Fruit fly (Drosophila melanogaster): Measurements from ENCODE around the gene Galk.

Galk gene

DNA sequence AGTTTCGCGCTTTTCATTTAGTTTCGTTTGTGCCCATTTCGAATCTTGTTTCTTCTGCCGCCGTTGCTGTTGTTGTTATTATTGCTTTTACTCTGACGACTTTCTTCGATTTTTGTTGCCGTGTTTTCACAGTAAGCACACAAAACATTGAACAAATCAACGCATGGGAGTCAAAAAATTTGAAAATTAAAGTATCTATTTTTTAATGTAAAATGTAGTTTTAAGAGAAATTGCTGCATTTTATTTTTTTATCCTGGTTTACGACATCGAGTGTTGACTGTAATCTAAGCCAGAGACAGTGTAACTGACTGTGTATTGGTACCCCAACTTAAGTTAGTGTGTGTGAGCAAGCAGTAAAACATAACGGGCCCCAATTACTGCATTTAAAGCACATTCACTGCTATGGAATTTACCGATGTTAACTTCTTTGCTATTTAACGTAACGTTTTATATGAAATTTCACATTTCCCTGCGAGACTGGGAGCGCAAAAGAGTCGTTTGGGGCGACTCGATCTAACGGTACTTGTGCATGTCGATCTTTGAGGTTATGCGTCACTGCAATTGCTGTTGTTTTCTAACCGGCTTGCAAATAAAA, 10.4 kb upstream of the Galk start:
- TF ChIP-seq h (optimal IDR thresholded peaks at IDR 0.05) (no peak), insv (optimal IDR thresholded peaks at IDR 0.05) (no peak)

dm6 chr3L:8990128-8990527, 4.2 kb upstream of the Galk start, which contains the start of gene CG5280:
CG5280 (minus strand) TSS chr3L:8990228.
- TF ChIP-seq insv (optimal IDR thresholded peaks at IDR 0.05) (no peak), h (optimal IDR thresholded peaks at IDR 0.05) (no peak), psq (optimal IDR thresholded peaks at IDR 0.05) (no peak), Myc (optimal IDR thresholded peaks at IDR 0.05) (no peak), ttk (optimal IDR thresholded peaks at IDR 0.05) (no peak), Sin3A (optimal IDR thresholded peaks at IDR 0.05) (no peak)

DNA sequence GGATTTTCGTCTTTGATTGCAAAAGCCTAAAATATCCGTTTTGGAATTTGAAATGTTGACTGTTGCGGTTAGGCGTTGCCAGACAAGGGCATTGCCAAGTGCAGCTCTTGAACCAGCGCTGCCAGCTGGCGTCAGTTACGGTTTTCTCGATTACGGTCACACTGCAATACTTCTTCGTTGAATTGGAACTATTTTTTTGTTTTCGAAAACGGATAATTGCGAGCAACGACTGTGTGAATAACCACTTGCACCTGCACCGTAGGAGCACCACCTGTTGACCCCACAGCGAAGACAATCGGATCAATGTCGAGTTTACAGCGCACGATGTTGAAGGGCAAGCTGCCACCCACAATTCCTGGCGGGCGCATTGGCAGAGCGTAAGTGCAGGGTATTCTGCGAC, 691 bp upstream of the Galk start, which contains the start of gene CG5068:
TSS of gene CG5068 (plus strand) at position 129 of the 400 bp plus-strand sequence.
- TF ChIP-seq Myc (optimal IDR thresholded peaks at IDR 0.05) (no peak), ttk (optimal IDR thresholded peaks at IDR 0.05) (no peak), h (optimal IDR thresholded peaks at IDR 0.05) (no peak), psq (optimal IDR thresholded peaks at IDR 0.05) (no peak), Sin3A (optimal IDR thresholded peaks at IDR 0.05) (no peak), insv (optimal IDR thresholded peaks at IDR 0.05) (no peak)

- TF ChIP-seq ttk (optimal IDR thresholded peaks at IDR 0.05), result no peak
- no peak for TF ChIP-seq Sin3A (optimal IDR thresholded peaks at IDR 0.05)
- TF ChIP-seq h (optimal IDR thresholded peaks at IDR 0.05), result no peak
- no peak for TF ChIP-seq Myc (optimal IDR thresholded peaks at IDR 0.05)
- no peak for TF ChIP-seq insv (optimal IDR thresholded peaks at IDR 0.05)
- no peak for TF ChIP-seq psq (optimal IDR thresholded peaks at IDR 0.05)
These were observed 601 bp downstream of the Galk start for dm6 chr3L:8985132-8985847.

dm6 chr3L:8982044-8982443, 3.8 kb downstream of the Galk start:
- TF ChIP-seq ttk (optimal IDR thresholded peaks at IDR 0.05) (no peak), Myc (optimal IDR thresholded peaks at IDR 0.05) (no peak), psq (optimal IDR thresholded peaks at IDR 0.05) (no peak), Sin3A (optimal IDR thresholded peaks at IDR 0.05) (no peak), insv (optimal IDR thresholded peaks at IDR 0.05) (no peak), h (optimal IDR thresholded peaks at IDR 0.05) (no peak)

dm6 chr3L:8981495-8981894, 4.4 kb downstream of the Galk start, which contains the start of gene CG13314:
CG13314 (plus strand) TSS chr3L:8981795.
- TF ChIP-seq insv (optimal IDR thresholded peaks at IDR 0.05) (no peak), Myc (optimal IDR thresholded peaks at IDR 0.05) (no peak), Sin3A (optimal IDR thresholded peaks at IDR 0.05) (no peak), ttk (optimal IDR thresholded peaks at IDR 0.05) (no peak), h (optimal IDR thresholded peaks at IDR 0.05) (no peak), psq (optimal IDR thresholded peaks at IDR 0.05) (no peak)

DNA sequence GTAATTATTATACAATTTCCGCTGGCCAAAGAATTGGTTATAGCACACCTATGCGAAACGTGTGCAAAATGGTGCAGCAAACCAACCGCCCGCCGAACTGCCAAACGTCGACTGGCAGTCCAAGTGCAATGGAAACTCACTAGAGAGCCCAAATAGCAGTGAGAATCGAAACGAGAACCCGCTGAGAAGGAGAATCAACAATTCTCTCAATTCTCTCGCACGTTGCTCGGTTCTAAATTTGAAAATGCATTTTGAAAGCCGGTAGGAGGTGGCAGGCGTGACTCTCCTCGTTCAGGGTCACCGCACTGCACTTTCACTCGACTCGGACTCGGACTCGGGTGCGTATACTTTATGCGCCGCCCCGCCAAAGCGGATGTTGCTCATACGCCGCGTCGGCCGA, 6.1 kb downstream of the Galk start, which contains the start of gene CG5644:
TSS of gene CG5644 (minus strand) at position 101 of the 400 bp plus-strand sequence.
- TF ChIP-seq h (optimal IDR thresholded peaks at IDR 0.05) (no peak), ttk (optimal IDR thresholded peaks at IDR 0.05) (no peak), psq (optimal IDR thresholded peaks at IDR 0.05) (no peak), Sin3A (optimal IDR thresholded peaks at IDR 0.05) (no peak), insv (optimal IDR thresholded peaks at IDR 0.05) (no peak), Myc (optimal IDR thresholded peaks at IDR 0.05) (no peak)

dm6 chr3L:8978678-8979413, 7.0 kb downstream of the Galk start:
- TF ChIP-seq Sin3A (optimal IDR thresholded peaks at IDR 0.05), result no peak
- no peak for TF ChIP-seq ttk (optimal IDR thresholded peaks at IDR 0.05)
- no peak for TF ChIP-seq psq (optimal IDR thresholded peaks at IDR 0.05)
- no peak for TF ChIP-seq Myc (optimal IDR thresholded peaks at IDR 0.05)
- TF ChIP-seq h (optimal IDR thresholded peaks at IDR 0.05), result no peak
- TF ChIP-seq insv (optimal IDR thresholded peaks at IDR 0.05), result no peak

DNA sequence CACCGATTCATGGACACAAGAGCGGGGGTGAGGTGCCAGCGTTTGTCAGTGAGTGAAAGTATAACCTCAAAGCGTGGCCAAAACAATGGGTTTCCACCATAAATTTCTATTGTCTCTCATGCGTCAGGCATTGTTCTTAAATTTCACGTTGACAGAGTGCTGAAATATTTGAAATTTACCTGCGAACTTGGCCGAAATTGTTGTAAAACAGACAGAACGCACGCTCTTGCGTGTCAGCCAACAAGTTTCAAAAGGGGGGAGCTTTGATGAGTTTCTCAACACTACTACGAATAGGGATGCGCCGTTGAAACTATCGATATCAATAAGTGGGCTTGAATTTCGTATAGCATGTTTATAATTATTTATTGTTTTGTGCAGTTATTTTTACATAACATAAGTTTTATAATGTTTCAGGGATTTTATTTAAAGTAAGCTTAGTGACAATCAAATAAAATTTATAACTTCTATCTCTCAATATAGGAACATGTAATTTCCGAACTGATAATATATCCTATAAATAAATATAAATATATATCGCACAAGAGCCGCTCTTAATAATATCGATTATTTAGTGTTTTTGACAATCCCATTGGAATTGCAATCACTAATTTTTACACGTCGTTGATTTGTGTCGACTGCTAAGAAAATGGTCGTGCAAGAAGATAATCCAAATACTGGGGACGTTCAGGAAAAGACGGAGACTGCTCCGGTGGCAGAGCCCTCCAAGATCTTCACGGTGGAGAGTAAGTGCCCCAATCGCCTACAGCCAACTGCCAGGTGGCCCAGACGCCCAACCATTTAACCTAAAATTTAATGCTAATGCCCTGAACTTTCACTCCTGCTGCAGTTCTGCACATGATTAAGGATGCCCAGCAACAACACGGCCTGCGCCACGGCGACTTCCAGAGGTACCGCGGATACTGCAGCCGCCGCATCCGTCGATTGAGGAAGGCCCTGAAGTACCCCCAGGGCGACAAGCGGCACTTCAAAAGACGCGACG, 11.1 kb downstream of the Galk start, which contains the start of the genes pix and Srp68:
TSS of gene pix (minus strand) at position 288 of the 1,000 bp plus-strand sequence.
TSS of gene Srp68 (plus strand) at position 569 of the 1,000 bp plus-strand sequence.
- TF ChIP-seq Myc (optimal IDR thresholded peaks at IDR 0.05) (no peak), Sin3A (optimal IDR thresholded peaks at IDR 0.05) (no peak), psq (optimal IDR thresholded peaks at IDR 0.05) (no peak)

DNA sequence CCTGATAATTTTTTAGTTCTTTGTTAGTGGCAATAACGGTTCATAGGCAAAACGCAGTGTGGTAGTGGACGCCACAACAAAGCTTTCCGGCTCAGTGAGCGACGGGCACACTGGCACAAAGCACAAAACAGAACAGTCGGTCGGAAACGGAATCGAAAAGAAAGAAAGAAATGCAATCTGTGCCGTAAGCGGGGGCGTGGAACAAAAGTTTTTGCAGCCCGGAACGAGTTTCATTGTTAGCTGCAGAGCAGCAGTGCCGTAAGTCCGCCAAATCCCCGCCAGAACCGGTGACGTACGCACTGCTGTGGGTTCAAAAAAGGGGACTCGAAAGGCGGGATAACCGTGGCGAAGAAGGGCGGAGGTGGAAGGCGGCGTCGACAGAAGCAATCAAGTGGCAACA, 17.5 kb downstream of the Galk start, which contains the start of gene CG5026:
TSS of gene CG5026 (plus strand) at position 92 of the 400 bp plus-strand sequence.
- TF ChIP-seq h (optimal IDR thresholded peaks at IDR 0.05), result no peak
- TF ChIP-seq Sin3A (optimal IDR thresholded peaks at IDR 0.05), result no peak
- TF ChIP-seq insv (optimal IDR thresholded peaks at IDR 0.05), result no peak
- TF ChIP-seq Myc (optimal IDR thresholded peaks at IDR 0.05), result no peak
- TF ChIP-seq ttk (optimal IDR thresholded peaks at IDR 0.05), result no peak
- TF ChIP-seq psq (optimal IDR thresholded peaks at IDR 0.05), result no peak

Data from Kc167 (cell line).